Fruit fly (Drosophila melanogaster): ENCODE data around the gene Trc8.

DNA sequence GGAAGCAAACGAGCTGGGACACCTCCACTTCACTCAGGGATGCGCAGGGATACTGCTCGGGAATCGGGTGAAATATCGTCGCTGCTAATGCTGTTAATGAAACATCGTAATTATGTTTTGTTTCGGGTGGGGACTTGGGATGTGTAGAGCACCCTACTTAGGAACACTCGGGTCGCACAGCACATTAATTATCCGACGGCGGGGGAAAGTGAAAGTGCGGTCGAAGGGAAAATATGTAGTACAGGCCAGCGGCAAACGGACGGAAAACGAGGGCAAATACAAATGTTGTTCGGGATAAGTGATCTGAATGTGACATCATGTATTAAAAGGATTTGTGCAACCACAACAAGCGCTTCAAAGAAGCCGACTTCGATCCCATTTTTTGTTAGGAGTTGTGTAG, 7.9 kb upstream of the Trc8 start:
- TF ChIP-seq Dfd (GFP tag; optimal IDR thresholded peaks at IDR 0.05) (no peak), OdsH (GFP tag; optimal IDR thresholded peaks at IDR 0.05) (no peak), psq (GFP tag; optimal IDR thresholded peaks at IDR 0.05) (no peak), pan (optimal IDR thresholded peaks at IDR 0.05) (no peak), dsf (GFP tag; optimal IDR thresholded peaks at IDR 0.05; ENCODE audit: borderline replicate concordance) (no peak), ey (GFP tag; optimal IDR thresholded peaks at IDR 0.05) (no peak), fru (GFP tag; optimal IDR thresholded peaks at IDR 0.05) (no peak), Rel (GFP tag; optimal IDR thresholded peaks at IDR 0.05) (no peak), Rel (tag; optimal IDR thresholded peaks at IDR 0.05) (no peak), h (GFP tag; optimal IDR thresholded peaks at IDR 0.05) (no peak), lola (GFP tag; optimal IDR thresholded peaks at IDR 0.05) (no peak), N (GFP tag; optimal IDR thresholded peaks at IDR 0.05) (no peak), Vsx2 (GFP tag; optimal IDR thresholded peaks at IDR 0.05; ENCODE audit: partially characterized antibody) (no peak), CG32264 (GFP tag; optimal IDR thresholded peaks at IDR 0.05) (no peak), Abd-B (GFP tag; optimal IDR thresholded peaks at IDR 0.05) (no peak)
